Fruit fly (Drosophila melanogaster) whole organism, embryonic: ENCODE data around the gene CG17717.

Source experiments
- Atf6 ChIP-seq: fragments of 200-800 bp; sonication (Bioruptor generic); IDR thresholded peaks from 2 replicates; pipeline ENCODE4 v1.3.6; 2022; ENCODE audit warnings: missing biosample characterization, missing genetic modification characterization
- Bdp1 ChIP-seq: fragments of 200-800 bp; sonication (Bioruptor generic); optimal IDR thresholded peaks from 3 replicates; lab custom pipeline; 2016; ENCODE audit warnings: missing biosample characterization, missing genetic modification characterization
- CG10147 ChIP-seq: fragments of 200-800 bp; sonication (Bioruptor generic); optimal IDR thresholded peaks from 2 replicates; lab custom pipeline; 2019; ENCODE audit warnings: missing biosample characterization, mild to moderate bottlenecking, missing genetic modification characterization, moderate library complexity
- CG10209 ChIP-seq: fragments of 200-800 bp; sonication (Bioruptor generic); optimal IDR thresholded peaks from 3 replicates; lab custom pipeline; 2017; ENCODE audit warnings: missing biosample characterization, mild to moderate bottlenecking, missing genetic modification characterization, missing genetic modification reagents
- CG10959 ChIP-seq: fragments of 200-800 bp; sonication (Bioruptor generic); IDR thresholded peaks from 2 replicates; pipeline ENCODE4 v1.3.6; 2022; ENCODE audit warnings: missing biosample characterization, missing genetic modification characterization
- CG11504 ChIP-seq: fragments of 200-800 bp; sonication (Bioruptor generic); optimal IDR thresholded peaks from 3 replicates; lab custom pipeline; 2019; ENCODE audit warnings: missing biosample characterization, mild to moderate bottlenecking, missing genetic modification characterization, moderate library complexity
- CG11560 ChIP-seq: fragments of 200-800 bp; sonication (Bioruptor generic); IDR thresholded peaks from 3 replicates; pipeline ENCODE4 v1.3.6; 2022; ENCODE audit warnings: missing biosample characterization, missing genetic modification characterization
- CG11696 ChIP-seq: fragments of 200-800 bp; sonication (Bioruptor generic); IDR thresholded peaks from 2 replicates; pipeline ENCODE4 v1.3.6; 2022; ENCODE audit warnings: missing biosample characterization, missing genetic modification characterization
- CG1647 ChIP-seq: fragments of 200-800 bp; sonication (Bioruptor generic); optimal IDR thresholded peaks from 3 replicates; lab custom pipeline; 2016; ENCODE audit warnings: missing biosample characterization, missing genetic modification characterization
- CG16815 ChIP-seq: fragments of 200-800 bp; sonication (Bioruptor generic); optimal IDR thresholded peaks from 3 replicates; lab custom pipeline; 2017; ENCODE audit warnings: missing biosample characterization, mild to moderate bottlenecking, missing genetic modification characterization
- CG17568 ChIP-seq: fragments of 200-800 bp; sonication (Bioruptor generic); optimal IDR thresholded peaks from 2 replicates; lab custom pipeline; 2018; ENCODE audit warnings: missing biosample characterization, mild to moderate bottlenecking, missing genetic modification characterization, moderate library complexity
- CG17612 ChIP-seq: fragments of 200-800 bp; sonication (Bioruptor generic); IDR thresholded peaks from 2 replicates; pipeline ENCODE4 v1.3.6; 2022; ENCODE audit warnings: missing biosample characterization, missing genetic modification characterization
- CG2120 ChIP-seq: fragments of 200-800 bp; sonication (Bioruptor generic); optimal IDR thresholded peaks from 3 replicates; lab custom pipeline; 2016; ENCODE audit warnings: missing biosample characterization, missing genetic modification characterization
- CG30403 ChIP-seq: fragments of 200-800 bp; sonication (Bioruptor generic); optimal IDR thresholded peaks from 3 replicates; lab custom pipeline; 2016; ENCODE audit warnings: missing biosample characterization, missing genetic modification characterization
- CG4820 ChIP-seq: fragments of 200-800 bp; sonication (Bioruptor generic); optimal IDR thresholded peaks from 3 replicates; lab custom pipeline; 2016; ENCODE audit warnings: missing biosample characterization, missing genetic modification characterization
- CG5953 ChIP-seq: fragments of 200-800 bp; sonication (Bioruptor generic); IDR thresholded peaks from 2 replicates; pipeline ENCODE4 v1.3.6; 2022; ENCODE audit warnings: missing biosample characterization, missing genetic modification characterization
- CG9215 ChIP-seq: fragments of 200-800 bp; sonication (Bioruptor generic); IDR thresholded peaks from 2 replicates; pipeline ENCODE4 v1.3.6; 2022; ENCODE audit warnings: missing biosample characterization, missing genetic modification characterization
- Dip2 ChIP-seq: fragments of 200-800 bp; sonication (Bioruptor generic); IDR thresholded peaks from 2 replicates; pipeline ENCODE4 v1.3.6; 2022; ENCODE audit warnings: missing biosample characterization, missing genetic modification characterization
- Dref ChIP-seq: fragments of 200-800 bp; sonication (Bioruptor generic); IDR thresholded peaks from 2 replicates; pipeline ENCODE4 v1.3.6; 2022; ENCODE audit warnings: missing biosample characterization, missing genetic modification characterization
- Fer1 ChIP-seq: fragments of 200-800 bp; sonication (Bioruptor generic); optimal IDR thresholded peaks from 2 replicates; lab custom pipeline; 2017; ENCODE audit warnings: missing biosample characterization, mild to moderate bottlenecking, missing genetic modification characterization
- Fer2 ChIP-seq: fragments of 200-800 bp; sonication (Bioruptor generic); optimal IDR thresholded peaks from 2 replicates; lab custom pipeline; 2018; ENCODE audit warnings: missing biosample characterization, mild to moderate bottlenecking, missing genetic modification characterization, moderate library complexity
- H2.0 ChIP-seq: fragments of 200-800 bp; sonication (Bioruptor generic); IDR thresholded peaks from 2 replicates; pipeline ENCODE4 v1.3.6; 2022; ENCODE audit warnings: missing biosample characterization, missing genetic modification characterization
- HLH3B ChIP-seq: fragments of 200-800 bp; sonication (Bioruptor generic); IDR thresholded peaks from 2 replicates; pipeline ENCODE4 v1.3.6; 2022; ENCODE audit warnings: missing biosample characterization, missing genetic modification characterization
- Hr51 ChIP-seq, 2 experiments: fragments of 200-800 bp; sonication (Bioruptor generic); optimal IDR thresholded peaks; 2 replicates in 1 of 2; 3 replicates in 1 of 2; lab custom pipeline; 2016 to 2018; ENCODE audit warnings: missing biosample characterization in 2 of 2, missing genetic modification characterization in 2 of 2, mild to moderate bottlenecking in 1 of 2, moderate library complexity in 1 of 2
- Sry-β ChIP-seq: fragments of 200-800 bp; sonication (Bioruptor generic); optimal IDR thresholded peaks from 2 replicates; lab custom pipeline; 2018; ENCODE audit warnings: missing biosample characterization, mild to moderate bottlenecking, missing genetic modification characterization, moderate library complexity
- ase ChIP-seq: fragments of 200-800 bp; sonication (Bioruptor generic); IDR thresholded peaks from 3 replicates; pipeline ENCODE4 v1.3.6; 2022; ENCODE audit warnings: missing biosample characterization, missing genetic modification characterization
- cad ChIP-seq: fragments of >200 bp; optimal IDR thresholded peaks from 2 replicates; lab custom pipeline; 2017; ENCODE audit warnings: missing biosample characterization, missing genetic modification characterization
- caup ChIP-seq: fragments of 200-800 bp; sonication (Bioruptor generic); optimal IDR thresholded peaks from 3 replicates; lab custom pipeline; 2017; ENCODE audit warnings: missing biosample characterization, mild to moderate bottlenecking, missing genetic modification characterization, moderate library complexity; ENCODE audit not compliant: severe bottlenecking
- dimm ChIP-seq: fragments of 200-800 bp; sonication (Bioruptor generic); IDR thresholded peaks from 2 replicates; pipeline ENCODE4 v1.3.6; 2022; ENCODE audit warnings: missing biosample characterization, missing genetic modification characterization
- dmrt99B ChIP-seq: fragments of 200-800 bp; sonication (Bioruptor generic); optimal IDR thresholded peaks from 2 replicates; lab custom pipeline; 2018; ENCODE audit warnings: missing biosample characterization, mild to moderate bottlenecking, missing genetic modification characterization, moderate library complexity
- ewg ChIP-seq: fragments of 200-800 bp; sonication (Bioruptor generic); optimal IDR thresholded peaks from 3 replicates; lab custom pipeline; 2017; ENCODE audit warnings: mild to moderate bottlenecking, missing biosample characterization, missing genetic modification reagents, missing genetic modification characterization
- fd3F ChIP-seq: fragments of 200-800 bp; sonication (Bioruptor generic); optimal IDR thresholded peaks from 2 replicates; lab custom pipeline; 2018; ENCODE audit warnings: missing biosample characterization, mild to moderate bottlenecking, missing genetic modification characterization, moderate library complexity
- fu2 ChIP-seq: fragments of 200-800 bp; sonication (Bioruptor generic); optimal IDR thresholded peaks from 2 replicates; lab custom pipeline; 2016; ENCODE audit warnings: missing biosample characterization, missing genetic modification characterization
- gce ChIP-seq: fragments of 200-800 bp; sonication (Bioruptor generic); IDR thresholded peaks from 3 replicates; pipeline ENCODE4 v1.3.6; 2022; ENCODE audit warnings: missing biosample characterization, missing genetic modification characterization
- gcm2 ChIP-seq: fragments of 200-800 bp; sonication (Bioruptor generic); optimal IDR thresholded peaks from 2 replicates; lab custom pipeline; 2016; ENCODE audit warnings: missing biosample characterization, missing genetic modification characterization
- h ChIP-seq: fragments of >200 bp; optimal IDR thresholded peaks from 2 replicates; lab custom pipeline; 2017
- hkb ChIP-seq, 2 experiments: fragments of 200-800 bp in 1 of 2; fragments of >200 bp in 1 of 2; sonication (Bioruptor generic) in 1 of 2; IDR thresholded peaks in 1 of 2; optimal IDR thresholded peaks in 1 of 2; 2 replicates each; pipeline versions ENCODE4 v1.3.6 to Lab custom; 2017 to 2022; ENCODE audit warnings: missing biosample characterization in 1 of 2, missing genetic modification characterization in 1 of 2
- jigr1 ChIP-seq: fragments of 200-800 bp; sonication (Bioruptor generic); IDR thresholded peaks from 3 replicates; pipeline ENCODE4 v1.3.6; 2022; ENCODE audit warnings: missing biosample characterization, missing genetic modification characterization
- jing ChIP-seq: fragments of 200-800 bp; sonication (Bioruptor generic); optimal IDR thresholded peaks from 2 replicates; lab custom pipeline; 2018; ENCODE audit warnings: missing biosample characterization, mild to moderate bottlenecking, missing genetic modification characterization
- kni ChIP-seq: fragments of 200-800 bp; sonication (Bioruptor generic); optimal IDR thresholded peaks from 3 replicates; lab custom pipeline; 2017; ENCODE audit warnings: mild to moderate bottlenecking, missing biosample characterization, missing genetic modification reagents, missing genetic modification characterization
- nmo ChIP-seq: fragments of 200-800 bp; sonication (Bioruptor generic); optimal IDR thresholded peaks from 2 replicates; lab custom pipeline; 2018; ENCODE audit warnings: missing biosample characterization, mild to moderate bottlenecking, missing genetic modification characterization, moderate library complexity
- oc ChIP-seq: fragments of 200-800 bp; sonication (Bioruptor generic); optimal IDR thresholded peaks from 2 replicates; lab custom pipeline; 2018; ENCODE audit warnings: missing biosample characterization, mild to moderate bottlenecking, missing genetic modification characterization, moderate library complexity
- pho ChIP-seq: fragments of 200-800 bp; sonication (Bioruptor generic); optimal IDR thresholded peaks from 2 replicates; lab custom pipeline; 2016; ENCODE audit warnings: missing biosample characterization, missing genetic modification characterization
- row ChIP-seq: fragments of 200-800 bp; sonication (Bioruptor generic); IDR thresholded peaks from 3 replicates; pipeline ENCODE4 v1.3.6; 2022; ENCODE audit warnings: missing biosample characterization, missing genetic modification characterization
- sens ChIP-seq: fragments of 200-800 bp; sonication (Bioruptor generic); peaks from one replicate; lab custom pipeline; 2016; ENCODE audit warnings: missing biosample characterization, missing genetic modification characterization
- sisA ChIP-seq: fragments of 200-800 bp; sonication (Bioruptor generic); IDR thresholded peaks from 2 replicates; pipeline ENCODE4 v1.3.6; 2022; ENCODE audit warnings: missing biosample characterization, missing genetic modification characterization
- slou ChIP-seq: fragments of 200-800 bp; sonication (Bioruptor generic); optimal IDR thresholded peaks from 3 replicates; lab custom pipeline; 2016; ENCODE audit warnings: missing biosample characterization, missing genetic modification characterization
- ttk ChIP-seq: fragments of 200-800 bp; sonication (Bioruptor generic); IDR thresholded peaks from 2 replicates; pipeline ENCODE4 v2.1.2; 2022; ENCODE audit warnings: missing biosample characterization, missing genetic modification characterization
- unpg ChIP-seq: fragments of 200-800 bp; sonication (Bioruptor generic); optimal IDR thresholded peaks from 3 replicates; lab custom pipeline; 2018; ENCODE audit warnings: missing biosample characterization, mild to moderate bottlenecking, missing genetic modification characterization, moderate library complexity
- vnd ChIP-seq: fragments of 200-800 bp; sonication (Bioruptor generic); IDR thresholded peaks from 3 replicates; pipeline ENCODE4 v1.3.6; 2022; ENCODE audit warnings: missing biosample characterization, missing genetic modification characterization; ENCODE audit not compliant: partially characterized antibody
- wek ChIP-seq: fragments of 200-800 bp; sonication (Bioruptor generic); optimal IDR thresholded peaks from 3 replicates; lab custom pipeline; 2018; ENCODE audit warnings: missing biosample characterization, mild to moderate bottlenecking, missing genetic modification characterization, moderate library complexity

CG17717 gene

DNA sequence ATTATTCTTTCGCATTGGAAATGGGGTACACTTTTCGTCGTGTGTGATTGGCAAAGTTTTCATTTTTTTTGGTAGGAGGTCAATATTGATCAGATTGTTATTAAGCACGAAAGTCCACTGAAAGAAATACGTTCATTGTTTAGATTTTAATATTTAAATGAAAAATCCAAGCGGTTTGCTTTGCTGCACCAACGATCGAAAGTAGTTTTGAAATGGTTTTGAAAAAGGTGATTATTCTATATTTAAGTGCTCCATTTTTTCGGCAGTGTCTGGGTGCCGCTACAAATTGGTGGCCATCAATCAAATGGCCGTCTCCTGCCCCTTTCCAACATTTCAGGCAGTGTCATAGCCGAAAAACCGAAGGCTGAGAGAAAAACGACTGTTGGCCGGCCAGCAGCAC lies 14.6 kb upstream of the CG17717 start (continued):
- peak; percentile 22; the same call in 1 of the 2 replicates for TF ChIP-seq CG9215 (GFP tag; lab: Robert Waterston, UW)
- no peak for TF ChIP-seq CG5953 (GFP tag; lab: Robert Waterston, UW)
- no peak for TF ChIP-seq cad
- TF ChIP-seq CG1647 (GFP tag; lab: Kevin White, UChicago): peak; percentile 22
- no peak for TF ChIP-seq ewg (GFP tag; lab: Kevin White, UChicago)
- TF ChIP-seq sens: peak; percentile 71
- TF ChIP-seq pho (GFP tag; lab: Kevin White, UChicago): no peak
- TF ChIP-seq hkb (optimal IDR thresholded peaks at IDR 0.05; lab: Kevin White, UChicago): no peak
- 0 out of 2 replicates have a peak, but pooled peaks have one; percentile 27 for TF ChIP-seq hkb (GFP tag; IDR thresholded peaks at IDR 0.05; lab: Robert Waterston, UW)
- peak; percentile 46 for TF ChIP-seq dmrt99B (tag; lab: Kevin White, UChicago)
- no peak for TF ChIP-seq slou
- no peak for TF ChIP-seq Bdp1 (GFP tag; lab: Kevin White, UChicago)
- peak; percentile 47 for TF ChIP-seq sisA (GFP tag; lab: Robert Waterston, UW)
- no peak for TF ChIP-seq wek (GFP tag; lab: Kevin White, UChicago)
- peak; percentile 2 for TF ChIP-seq jing (GFP tag; lab: Kevin White, UChicago)
- peak; percentile 33 for TF ChIP-seq CG2120 (GFP tag; lab: Kevin White, UChicago)
- peak in 1 of 2 experiments; percentile 34 for TF ChIP-seq Hr51 (GFP tag; optimal IDR thresholded peaks at IDR 0.05; lab: Kevin White, UChicago)
- TF ChIP-seq CG11504: peak; percentile 54
- TF ChIP-seq caup (GFP tag; lab: Kevin White, UChicago): peak; percentile 3
- TF ChIP-seq Sry-β (GFP tag; lab: Kevin White, UChicago): no peak
- TF ChIP-seq kni: no peak
- TF ChIP-seq gce (GFP tag; lab: Robert Waterston, UW): 0 out of 3 replicates have a peak, but pooled peaks have one; percentile 29
- no peak for TF ChIP-seq CG11560 (tag; lab: Robert Waterston, UW)
- no peak for TF ChIP-seq CG10959 (GFP tag; lab: Robert Waterston, UW)
- no peak for TF ChIP-seq CG16815 (GFP tag; lab: Kevin White, UChicago)
- no peak for TF ChIP-seq CG30403 (GFP tag; lab: Kevin White, UChicago)
- no peak for TF ChIP-seq CG10147 (GFP tag; lab: Kevin White, UChicago)
- no peak for TF ChIP-seq Fer2 (tag; lab: Kevin White, UChicago)
- no peak for TF ChIP-seq fd3F (GFP tag; lab: Kevin White, UChicago)
- TF ChIP-seq H2.0: peak; percentile 42; the same call in 1 of the 2 replicates
- peak; percentile 37; the same call in 1 of the 2 replicates for TF ChIP-seq HLH3B (GFP tag; lab: Robert Waterston, UW)
- TF ChIP-seq nmo (GFP tag; lab: Kevin White, UChicago): no peak
- no peak for TF ChIP-seq CG4820 (GFP tag; lab: Kevin White, UChicago)
- peak; percentile 27 for TF ChIP-seq unpg (GFP tag; lab: Kevin White, UChicago)
- TF ChIP-seq jigr1 (GFP tag; lab: Robert Waterston, UW): 0 out of 3 replicates have a peak, but pooled peaks have one; percentile 15
- TF ChIP-seq ttk (GFP tag; lab: Robert Waterston, UW): 0 out of 2 replicates have a peak, but pooled peaks have one; percentile 31
- no peak for TF ChIP-seq Fer1 (GFP tag; lab: Kevin White, UChicago)
- TF ChIP-seq oc: no peak
- TF ChIP-seq vnd (GFP tag; lab: Robert Waterston, UW): no peak
- no peak for TF ChIP-seq CG17568 (GFP tag; lab: Kevin White, UChicago)
- TF ChIP-seq h: no peak
- TF ChIP-seq CG17612: no peak
- no peak for TF ChIP-seq gcm2 (GFP tag; lab: Kevin White, UChicago)
- TF ChIP-seq Dip2: no peak
- peak; percentile 45; the same call in 1 of the 3 replicates for TF ChIP-seq ase
- no peak for TF ChIP-seq Dref (GFP tag; lab: Robert Waterston, UW)
- TF ChIP-seq CG11696 (GFP tag; lab: Robert Waterston, UW): no peak
- peak; percentile 21 for TF ChIP-seq CG10209 (GFP tag; lab: Kevin White, UChicago)
- peak; percentile 60 for TF ChIP-seq row
- no peak for TF ChIP-seq fu2 (GFP tag; lab: Kevin White, UChicago)
- no peak for TF ChIP-seq dimm (GFP tag; lab: Robert Waterston, UW)
- peak; percentile 27; the same call in 1 of the 2 replicates for TF ChIP-seq Atf6 (GFP tag; lab: Robert Waterston, UW)
